In genomic region chrX:10857376-10857775, dm6 we compare ENCODE assay signal across 3 fruit fly cellular contexts.
TF ChIP-seq lines count a peak whose summit lies in the region.

Gene sofe (minus strand): TSS chrX:10857413.
Gene CG2186 (plus strand): TSS chrX:10857655.

TF ChIP-seq in whole organism, adult, 20 proteins besides CTCF, POLR2A, EP300 and RAD21 (continued from another document):
- TF ChIP-seq CG33017 (tag; optimal IDR thresholded peaks at IDR 0.05; lab: Kevin White, UChicago) (no peak), CG5204 (GFP tag; optimal IDR thresholded peaks at IDR 0.05; lab: Kevin White, UChicago) (no peak)

TF ChIP-seq in whole organism, embryonic, 481 proteins besides CTCF, POLR2A, EP300 and RAD21 (continued from another document and continues in another):
- TF ChIP-seq CG30020 (tag; optimal IDR thresholded peaks at IDR 0.05; lab: Kevin White, UChicago) (peak; percentile 45), Dll (GFP tag; IDR thresholded peaks at IDR 0.05; lab: Robert Waterston, UW; ENCODE audit: partially characterized antibody) (peak; percentile 94), D19A (tag; optimal IDR thresholded peaks at IDR 0.05; lab: Kevin White, UChicago) (no peak), sim (GFP tag; IDR thresholded peaks at IDR 0.05; lab: Robert Waterston, UW) (no peak), nerfin-1 (tag; optimal IDR thresholded peaks at IDR 0.05; lab: Kevin White, UChicago) (no peak), CG14710 (tag; optimal IDR thresholded peaks at IDR 0.05; lab: Kevin White, UChicago) (peak; percentile 82), Dp (GFP tag; optimal IDR thresholded peaks at IDR 0.05; lab: Kevin White, UChicago) (peak; percentile 76), Antp (GFP tag; optimal IDR thresholded peaks at IDR 0.05; lab: Kevin White, UChicago) (peak; percentile 46), CG4707 (GFP tag; optimal IDR thresholded peaks at IDR 0.05; lab: Kevin White, UChicago) (no peak), CG14965 (GFP tag; optimal IDR thresholded peaks at IDR 0.05; lab: Kevin White, UChicago; ENCODE audit: borderline replicate concordance) (no peak), ato (GFP tag; IDR thresholded peaks at IDR 0.05; lab: Robert Waterston, UW; ENCODE audit: partially characterized antibody) (peak; percentile 62), CG7556 (GFP tag; optimal IDR thresholded peaks at IDR 0.05; lab: Kevin White, UChicago) (peak; percentile 16), CG3407 (GFP tag; optimal IDR thresholded peaks at IDR 0.05; lab: Kevin White, UChicago) (no peak), CG7745 (tag; optimal IDR thresholded peaks at IDR 0.05; lab: Kevin White, UChicago) (no peak), Nf-YB (GFP tag; optimal IDR thresholded peaks at IDR 0.05; lab: Kevin White, UChicago) (no peak), Adf1 (GFP tag; IDR thresholded peaks at IDR 0.05; lab: Robert Waterston, UW) (no peak), prd (optimal IDR thresholded peaks at IDR 0.05; lab: Kevin White, UChicago) (no peak), prd (GFP tag; IDR thresholded peaks at IDR 0.05; lab: Robert Waterston, UW) (peak; percentile 67), Dip2 (GFP tag; IDR thresholded peaks at IDR 0.05; lab: Robert Waterston, UW) (no peak), cad (GFP tag; optimal IDR thresholded peaks at IDR 0.05; lab: Kevin White, UChicago) (no peak), ci (GFP tag; IDR thresholded peaks at IDR 0.05; lab: Robert Waterston, UW) (peak; percentile 60; the same call in 2 of the 3 replicates), NC2α (GFP tag; optimal IDR thresholded peaks at IDR 0.05; lab: Kevin White, UChicago) (peak; percentile 5), CG2875 (GFP tag; optimal IDR thresholded peaks at IDR 0.05; lab: Kevin White, UChicago) (no peak), Hr39 (optimal IDR thresholded peaks at IDR 0.05; lab: Kevin White, UChicago) (no peak), Optix (GFP tag; IDR thresholded peaks at IDR 0.05; lab: Robert Waterston, UW) (no peak), Side (GFP tag; optimal IDR thresholded peaks at IDR 0.05; lab: Kevin White, UChicago) (peak; percentile 1), CG11696 (GFP tag; IDR thresholded peaks at IDR 0.05; lab: Robert Waterston, UW) (no peak), Hr51 (GFP tag; optimal IDR thresholded peaks at IDR 0.05; lab: Kevin White, UChicago) (peak; percentile 30 to 55), CG17802 (tag; optimal IDR thresholded peaks at IDR 0.05; lab: Kevin White, UChicago) (no peak), Aef1 (GFP tag; IDR thresholded peaks at IDR 0.05; lab: Robert Waterston, UW) (0 out of 3 replicates have a peak, but pooled peaks have one; percentile 20), bcd (GFP tag; optimal IDR thresholded peaks at IDR 0.05; lab: Kevin White, UChicago) (no peak), twi (tag; optimal IDR thresholded peaks at IDR 0.05; lab: Kevin White, UChicago) (no peak), trem (tag; optimal IDR thresholded peaks at IDR 0.05; lab: Kevin White, UChicago) (peak; percentile 81), CG4282 (GFP tag; optimal IDR thresholded peaks at IDR 0.05; lab: Kevin White, UChicago) (no peak), Asciz (GFP tag; optimal IDR thresholded peaks at IDR 0.05; lab: Kevin White, UChicago) (no peak), CG12155 (GFP tag; optimal IDR thresholded peaks at IDR 0.05; lab: Kevin White, UChicago) (peak; percentile 68), CG14441 (GFP tag; IDR thresholded peaks at IDR 0.05; lab: Robert Waterston, UW) (no peak), Sry-δ (GFP tag; optimal IDR thresholded peaks at IDR 0.05; lab: Kevin White, UChicago) (peak; percentile 92), zfh2 (GFP tag; optimal IDR thresholded peaks at IDR 0.05; lab: Kevin White, UChicago) (peak; percentile 56), TFAM (GFP tag; optimal IDR thresholded peaks at IDR 0.05; lab: Kevin White, UChicago) (no peak), CG18599 (GFP tag; optimal IDR thresholded peaks at IDR 0.05; lab: Kevin White, UChicago) (no peak), CG13424 (tag; optimal IDR thresholded peaks at IDR 0.05; lab: Kevin White, UChicago) (peak; percentile 65), CG10565 (GFP tag; optimal IDR thresholded peaks at IDR 0.05; lab: Kevin White, UChicago) (no peak), CG8765 (GFP tag; IDR thresholded peaks at IDR 0.05; lab: Robert Waterston, UW) (no peak), crc (GFP tag; optimal IDR thresholded peaks at IDR 0.05; lab: Kevin White, UChicago) (peak; percentile 41), cas (GFP tag; IDR thresholded peaks at IDR 0.05; lab: Robert Waterston, UW) (0 out of 2 replicates have a peak, but pooled peaks have one; percentile 31), GATAe (GFP tag; conservative IDR thresholded peaks at IDR 0.05; lab: Robert Waterston, UW) (no peak), amos (GFP tag; IDR thresholded peaks at IDR 0.05; lab: Robert Waterston, UW; ENCODE audit: partially characterized antibody) (peak; percentile 85), CG6272 (GFP tag; IDR thresholded peaks at IDR 0.05; lab: Robert Waterston, UW) (no peak), CG16813 (GFP tag; IDR thresholded peaks at IDR 0.05; lab: Robert Waterston, UW; ENCODE audit: partially characterized antibody) (peak; percentile 86), CG12236 (GFP tag; optimal IDR thresholded peaks at IDR 0.05; lab: Kevin White, UChicago) (no peak), tgo (GFP tag; IDR thresholded peaks at IDR 0.05; lab: Robert Waterston, UW) (0 out of 3 replicates have a peak, but pooled peaks have one; percentile 41), CG15696 (tag; optimal IDR thresholded peaks at IDR 0.05; lab: Kevin White, UChicago) (peak; percentile 47), CG10267 (tag; optimal IDR thresholded peaks at IDR 0.05; lab: Kevin White, UChicago) (peak; percentile 97), E2f1 (GFP tag; IDR thresholded peaks at IDR 0.05; lab: Robert Waterston, UW) (peak; percentile 23; the same call in 1 of the 2 replicates), slp2 (GFP tag; optimal IDR thresholded peaks at IDR 0.05; lab: Kevin White, UChicago) (peak; percentile 37), vfl (GFP tag; optimal IDR thresholded peaks at IDR 0.05; lab: Kevin White, UChicago) (peak; percentile 44), Ets65A (GFP tag; lab: Kevin White, UChicago) (peak; percentile 53), CG2678 (tag; optimal IDR thresholded peaks at IDR 0.05; lab: Kevin White, UChicago) (no peak), exex (tag; optimal IDR thresholded peaks at IDR 0.05; lab: Kevin White, UChicago) (no peak), tin (GFP tag; optimal IDR thresholded peaks at IDR 0.05; lab: Kevin White, UChicago) (peak; percentile 71), CG11560 (tag; IDR thresholded peaks at IDR 0.05; lab: Robert Waterston, UW) (no peak), CG34376 (GFP tag; optimal IDR thresholded peaks at IDR 0.05; lab: Kevin White, UChicago) (no peak), CG31388 (GFP tag; optimal IDR thresholded peaks at IDR 0.05; lab: Kevin White, UChicago) (peak; percentile 10), CG17829 (tag; optimal IDR thresholded peaks at IDR 0.05; lab: Kevin White, UChicago) (peak; percentile 55)

TF ChIP-seq in whole organism, prepupa, 60 proteins besides CTCF, POLR2A, EP300 and RAD21 (continued from another document):
- TF ChIP-seq CG4318 (GFP tag; optimal IDR thresholded peaks at IDR 0.05; lab: Kevin White, UChicago), result no peak
- peak; percentile 52 for TF ChIP-seq cyc (GFP tag; optimal IDR thresholded peaks at IDR 0.05; lab: Kevin White, UChicago)
- no peak for TF ChIP-seq CG11762 (GFP tag; optimal IDR thresholded peaks at IDR 0.05; lab: Kevin White, UChicago; ENCODE audit: insufficient read depth)
- TF ChIP-seq CG8319 (GFP tag; optimal IDR thresholded peaks at IDR 0.05; lab: Kevin White, UChicago), result no peak
- TF ChIP-seq topi (GFP tag; optimal IDR thresholded peaks at IDR 0.05; lab: Kevin White, UChicago), result peak; percentile 33
- TF ChIP-seq CG3032 (tag; optimal IDR thresholded peaks at IDR 0.05; lab: Kevin White, UChicago), result peak; percentile 31
- no peak for TF ChIP-seq dsx (GFP tag; optimal IDR thresholded peaks at IDR 0.05; lab: Kevin White, UChicago; ENCODE audit: poor library complexity, severe bottlenecking)
- TF ChIP-seq Smox (GFP tag; optimal IDR thresholded peaks at IDR 0.05; lab: Kevin White, UChicago), result peak; percentile 43
- no peak for TF ChIP-seq vri (GFP tag; optimal IDR thresholded peaks at IDR 0.05; lab: Kevin White, UChicago)
